Worm (Caenorhabditis elegans): ENCODE results near the gene clec-25.

DNA sequence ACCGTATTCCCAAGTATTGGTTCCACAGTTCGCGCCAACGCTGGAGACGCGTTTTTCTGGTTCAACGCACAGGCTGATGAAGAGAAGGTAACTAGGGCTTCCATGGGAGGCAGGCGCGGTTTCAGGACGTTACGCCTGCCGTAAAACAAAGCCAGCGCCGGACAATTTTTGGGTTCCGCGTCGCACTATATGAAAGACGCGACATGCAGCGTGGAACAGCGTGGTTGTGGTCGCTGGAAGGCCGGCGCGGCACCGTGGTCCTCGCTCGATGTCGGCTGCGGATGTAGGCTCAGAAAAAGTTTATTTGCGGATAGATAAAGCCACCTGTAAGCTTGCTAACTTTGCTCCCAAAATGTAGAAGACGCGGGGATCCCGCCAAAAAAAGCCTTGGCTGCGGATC lies 4.6 kb upstream of the clec-25 start:
- TF ChIP-seq skn-1 (tag; optimal IDR thresholded peaks at IDR 0.05) = no peak
- no peak for TF ChIP-seq unc-62 (GFP tag; optimal IDR thresholded peaks at IDR 0.05 in 1 of 2)
- TF ChIP-seq unc-62 (tag; optimal IDR thresholded peaks at IDR 0.05) = no peak
- TF ChIP-seq vab-7 (GFP tag; IDR thresholded peaks at IDR 0.05) = no peak
